Fruit fly (Drosophila melanogaster): ENCODE data around the gene cno.
A peak's percentile ranks its signal among the peaks of the same experiment; 100 is the strongest.

The cno gene

dm6 chr3R:5246950-5247349 lies 29.7 kb upstream of the cno start:
- no peak for TF ChIP-seq CG17801 (GFP tag; optimal IDR thresholded peaks at IDR 0.05; ENCODE audit: partially characterized antibody)

- no peak for TF ChIP-seq CG17801 (GFP tag; optimal IDR thresholded peaks at IDR 0.05; ENCODE audit: partially characterized antibody)
Measured at dm6 chr3R:5240721-5241120, 23.5 kb upstream of the cno start, which contains the start of gene CG33293. TSS of gene CG33293 (minus strand) at chr3R:5240735.

- no peak for TF ChIP-seq CG17801 (GFP tag; optimal IDR thresholded peaks at IDR 0.05; ENCODE audit: partially characterized antibody)
Measured at dm6 chr3R:5237215-5237614, 20.0 kb upstream of the cno start, which contains the start of gene rtp. TSS of gene rtp (minus strand) at chr3R:5237315.

- no peak for TF ChIP-seq CG17801 (GFP tag; optimal IDR thresholded peaks at IDR 0.05; ENCODE audit: partially characterized antibody)
Measured at dm6 chr3R:5232197-5232607, 14.9 kb upstream of the cno start, which contains the start of the genes Kat60 and Mms19. TSS of gene Kat60 (minus strand) at chr3R:5232209. TSS of gene Mms19 (plus strand) at chr3R:5232543.

dm6 chr3R:5231383-5232196 lies 14.3 kb upstream of the cno start:
- TF ChIP-seq CG17801 (GFP tag; optimal IDR thresholded peaks at IDR 0.05; ENCODE audit: partially characterized antibody) = no peak

- no peak for TF ChIP-seq CG17801 (GFP tag; optimal IDR thresholded peaks at IDR 0.05; ENCODE audit: partially characterized antibody)
Measured at dm6 chr3R:5229458-5229857, 12.2 kb upstream of the cno start.

dm6 chr3R:5226025-5226424 lies 8.8 kb upstream of the cno start, which contains the start of gene Vps37B:
TSS of gene Vps37B (plus strand) at chr3R:5226158.
- TF ChIP-seq CG17801 (GFP tag; optimal IDR thresholded peaks at IDR 0.05; ENCODE audit: partially characterized antibody) = peak; percentile 4

dm6 chr3R:5223839-5224238 lies 6.6 kb upstream of the cno start, which contains the start of gene CG14664:
TSS of gene CG14664 (plus strand) at chr3R:5224139.
- TF ChIP-seq CG17801 (GFP tag; optimal IDR thresholded peaks at IDR 0.05; ENCODE audit: partially characterized antibody) = no peak

- peak; percentile 61 for TF ChIP-seq CG17801 (GFP tag; optimal IDR thresholded peaks at IDR 0.05; ENCODE audit: partially characterized antibody)
Measured at dm6 chr3R:5223135-5223534, 5.9 kb upstream of the cno start, which contains the start of gene CG2604. TSS of gene CG2604 (minus strand) at chr3R:5223365.

- peak; percentile 21 for TF ChIP-seq CG17801 (GFP tag; optimal IDR thresholded peaks at IDR 0.05; ENCODE audit: partially characterized antibody)
Measured at dm6 chr3R:5219466-5219865, 2.2 kb upstream of the cno start, which contains the start of the genes Prosbeta2R2 and CG1116. TSS of gene Prosbeta2R2 (minus strand) at chr3R:5219528. TSS of gene CG1116 (plus strand) at chr3R:5219657.

- TF ChIP-seq CG17801 (GFP tag; optimal IDR thresholded peaks at IDR 0.05; ENCODE audit: partially characterized antibody) = no peak
Measured at dm6 chr3R:5216308-5216765, 919 bp downstream of the cno start.

- TF ChIP-seq CG17801 (GFP tag; optimal IDR thresholded peaks at IDR 0.05; ENCODE audit: partially characterized antibody) = peak; percentile 93
Measured at dm6 chr3R:5215334-5216307, 1.6 kb downstream of the cno start.

- TF ChIP-seq CG17801 (GFP tag; optimal IDR thresholded peaks at IDR 0.05; ENCODE audit: partially characterized antibody) = no peak
Measured at dm6 chr3R:5214162-5214916, 2.9 kb downstream of the cno start.

- no peak for TF ChIP-seq CG17801 (GFP tag; optimal IDR thresholded peaks at IDR 0.05; ENCODE audit: partially characterized antibody)
Measured at dm6 chr3R:5213309-5213708, 3.9 kb downstream of the cno start.
